Worm (Caenorhabditis elegans) whole organism, L1 larva: ENCODE measurements around the gene crn-2.

ENCODE experiments used
- C16A3.4 ChIP-seq: fragments of 150-350 bp; optimal IDR thresholded peaks from 2 replicates; lab custom pipeline; 2014; ENCODE audit warnings: missing biosample characterization, missing genetic modification characterization
- F16B12.6 ChIP-seq: fragments of 150-350 bp; optimal IDR thresholded peaks from 2 replicates; lab custom pipeline; 2014; ENCODE audit warnings: missing biosample characterization, missing genetic modification characterization
- Y116A8C.19 ChIP-seq: sonication (generic microtip); optimal IDR thresholded peaks from 2 replicates; lab custom pipeline; 2016; ENCODE audit warnings: missing compliant biosample characterization, missing genetic modification characterization, borderline replicate concordance
- alr-1 ChIP-seq: fragments of 200-800 bp; sonication (Bioruptor generic); optimal IDR thresholded peaks from 2 replicates; lab custom pipeline; 2018; ENCODE audit warnings: borderline replicate concordance, mild to moderate bottlenecking, missing genetic modification characterization, missing compliant biosample characterization
- ama-1 ChIP-seq: fragments of 150-350 bp; optimal IDR thresholded peaks from 2 replicates; lab custom pipeline; 2014
- blmp-1 ChIP-seq: fragments of 150-350 bp; optimal IDR thresholded peaks from 2 replicates; lab custom pipeline; 2014; ENCODE audit warnings: missing biosample characterization, missing genetic modification characterization
- ceh-63 ChIP-seq: fragments of 200-800 bp; sonication (Bioruptor generic); optimal IDR thresholded peaks from 2 replicates; lab custom pipeline; 2018; ENCODE audit warnings: mild to moderate bottlenecking, missing genetic modification characterization, missing compliant biosample characterization
- ceh-90 ChIP-seq: sonication (generic microtip); optimal IDR thresholded peaks from 2 replicates; lab custom pipeline; 2016; ENCODE audit warnings: missing genetic modification characterization, missing compliant biosample characterization
- dpl-1 ChIP-seq, 3 experiments: fragments of 150-350 bp in 2 of 3; sonication (generic microtip) in 1 of 3; optimal IDR thresholded peaks; 2 replicates each; lab custom pipeline; 2014 to 2017; ENCODE audit warnings: missing biosample characterization in 3 of 3, missing genetic modification characterization in 3 of 3, missing genetic modification reagents in 3 of 3
- dsc-1 ChIP-seq: sonication (generic microtip); optimal IDR thresholded peaks from 2 replicates; lab custom pipeline; 2016; ENCODE audit warnings: mild to moderate bottlenecking, missing genetic modification characterization, missing compliant biosample characterization
- efl-1 ChIP-seq, 4 experiments: fragments of 150-350 bp; optimal IDR thresholded peaks in 3 of 4; peaks in 1 of 4; 1 replicate in 1 of 4; 2 replicates in 3 of 4; lab custom pipeline; 2014; ENCODE audit warnings: missing biosample characterization in 2 of 4, missing genetic modification characterization in 2 of 4, missing genetic modification reagents in 2 of 4
- efl-3 ChIP-seq: fragments of 200-800 bp; sonication (Bioruptor generic); optimal IDR thresholded peaks from 2 replicates; lab custom pipeline; 2018; ENCODE audit warnings: mild to moderate bottlenecking, missing genetic modification characterization, missing compliant biosample characterization
- egl-27 ChIP-seq, 2 experiments: fragments of 150-350 bp in 1 of 2; sonication (generic microtip); optimal IDR thresholded peaks; 3 replicates each; lab custom pipeline; 2017 to 2018; ENCODE audit warnings: missing biosample characterization in 2 of 2, missing genetic modification characterization in 2 of 2, missing genetic modification reagents in 2 of 2
- elt-3 ChIP-seq, 6 experiments: fragments of 150-350 bp in 1 of 6; sonication (generic microtip); optimal IDR thresholded peaks; 2 replicates each; lab custom pipeline; 2017 to 2018; ENCODE audit warnings: missing biosample characterization in 6 of 6, missing genetic modification characterization in 6 of 6, inconsistent platforms in 1 of 6
- ets-5 ChIP-seq: fragments of 200-800 bp; sonication (Bioruptor generic); IDR thresholded peaks from 2 replicates; pipeline ENCODE4 v1.3.6; 2022; ENCODE audit warnings: missing genetic modification characterization, missing compliant biosample characterization
- fkh-10 ChIP-seq: sonication (generic microtip); optimal IDR thresholded peaks from 2 replicates; lab custom pipeline; 2017; ENCODE audit warnings: missing biosample characterization, missing genetic modification reagents, missing genetic modification characterization
- fkh-4 ChIP-seq: sonication (generic microtip); optimal IDR thresholded peaks from 2 replicates; lab custom pipeline; 2016; ENCODE audit warnings: missing compliant biosample characterization, missing genetic modification characterization, borderline replicate concordance
- fkh-8 ChIP-seq: sonication (generic microtip); optimal IDR thresholded peaks from 2 replicates; lab custom pipeline; 2016; ENCODE audit warnings: mild to moderate bottlenecking, missing genetic modification characterization, missing compliant biosample characterization
- grh-1 ChIP-seq: fragments of 200-800 bp; sonication (Bioruptor generic); IDR thresholded peaks from 2 replicates; pipeline ENCODE4 v1.3.6; 2022; ENCODE audit warnings: missing genetic modification reagents, missing genetic modification characterization, missing compliant biosample characterization
- hlh-4 ChIP-seq: sonication (generic microtip); optimal IDR thresholded peaks from 2 replicates; lab custom pipeline; 2016; ENCODE audit warnings: mild to moderate bottlenecking, missing genetic modification characterization, missing compliant biosample characterization
- lin-13 ChIP-seq: fragments of 150-350 bp; optimal IDR thresholded peaks from 2 replicates; lab custom pipeline; 2014; ENCODE audit warnings: missing biosample characterization, missing genetic modification reagents, missing genetic modification characterization
- lin-35 ChIP-seq, 2 experiments: fragments of 150-350 bp; optimal IDR thresholded peaks; 2 replicates each; lab custom pipeline; 2014; ENCODE audit warnings: missing biosample characterization in 2 of 2, missing genetic modification characterization in 2 of 2, missing genetic modification reagents in 2 of 2
- lin-39 ChIP-seq: fragments of 150-350 bp; optimal IDR thresholded peaks from 2 replicates; lab custom pipeline; 2014; ENCODE audit warnings: missing biosample characterization, missing genetic modification reagents, missing genetic modification characterization
- lir-3 ChIP-seq: sonication (generic microtip); optimal IDR thresholded peaks from 2 replicates; lab custom pipeline; 2016; ENCODE audit warnings: mild to moderate bottlenecking, missing genetic modification characterization, moderate library complexity, missing compliant biosample characterization; ENCODE audit not compliant: poor library complexity
- lsy-2 ChIP-seq, 2 experiments: fragments of 150-350 bp; optimal IDR thresholded peaks; 2 replicates each; lab custom pipeline; 2014; ENCODE audit warnings: missing biosample characterization in 2 of 2, missing genetic modification characterization in 2 of 2
- mab-9 ChIP-seq: fragments of 200-800 bp; sonication (Bioruptor generic); IDR thresholded peaks from 2 replicates; pipeline ENCODE4 v1.3.6; 2022; ENCODE audit warnings: missing genetic modification reagents, missing genetic modification characterization, missing compliant biosample characterization
- mdl-1 ChIP-seq, 2 experiments: fragments of 150-350 bp; optimal IDR thresholded peaks; 2 replicates each; lab custom pipeline; 2014 to 2017; ENCODE audit warnings: missing biosample characterization in 2 of 2, missing genetic modification characterization in 2 of 2, inconsistent platforms in 1 of 2
- nhr-11 ChIP-seq: fragments of 150-350 bp; optimal IDR thresholded peaks from 2 replicates; lab custom pipeline; 2014; ENCODE audit warnings: missing biosample characterization, missing genetic modification characterization
- nhr-20 ChIP-seq: sonication (generic microtip); optimal IDR thresholded peaks from 2 replicates; lab custom pipeline; 2016; ENCODE audit warnings: mild to moderate bottlenecking, missing genetic modification characterization, missing compliant biosample characterization
- nhr-237 ChIP-seq: fragments of 150-350 bp; optimal IDR thresholded peaks from 2 replicates; lab custom pipeline; 2014; ENCODE audit warnings: missing biosample characterization, missing genetic modification characterization
- nhr-28 ChIP-seq: fragments of 150-350 bp; optimal IDR thresholded peaks from 2 replicates; lab custom pipeline; 2014; ENCODE audit warnings: missing biosample characterization, missing genetic modification characterization
- nhr-47 ChIP-seq: sonication (generic microtip); optimal IDR thresholded peaks from 2 replicates; lab custom pipeline; 2016; ENCODE audit warnings: mild to moderate bottlenecking, missing genetic modification characterization, moderate library complexity, missing compliant biosample characterization
- nhr-76 ChIP-seq: sonication (generic microtip); optimal IDR thresholded peaks from 2 replicates; lab custom pipeline; 2017; ENCODE audit warnings: missing biosample characterization, missing genetic modification characterization
- nhr-85 ChIP-seq: sonication (generic microtip); peaks from one replicate; lab custom pipeline; 2016; ENCODE audit warnings: missing genetic modification characterization, inconsistent platforms, missing compliant biosample characterization
- nhr-90 ChIP-seq: sonication (generic microtip); optimal IDR thresholded peaks from 2 replicates; lab custom pipeline; 2016; ENCODE audit warnings: mild to moderate bottlenecking, missing genetic modification characterization, missing compliant biosample characterization; ENCODE audit not compliant: poor library complexity
- pag-3 ChIP-seq: sonication (generic microtip); optimal IDR thresholded peaks from 2 replicates; lab custom pipeline; 2017; ENCODE audit warnings: missing genetic modification characterization, mild to moderate bottlenecking, missing compliant biosample characterization, antibody characterized with exemption, borderline replicate concordance; ENCODE audit not compliant: insufficient read depth
- pax-3 ChIP-seq: fragments of 200-800 bp; sonication (Bioruptor generic); optimal IDR thresholded peaks from 2 replicates; lab custom pipeline; 2018; ENCODE audit warnings: mild to moderate bottlenecking, missing genetic modification characterization, moderate library complexity, missing compliant biosample characterization
- skn-1 ChIP-seq: fragments of 150-350 bp; optimal IDR thresholded peaks from 2 replicates; lab custom pipeline; 2014; ENCODE audit warnings: missing biosample characterization, missing genetic modification characterization
- sox-4 ChIP-seq: sonication (generic microtip); optimal IDR thresholded peaks from 2 replicates; lab custom pipeline; 2016; ENCODE audit warnings: missing genetic modification characterization, missing compliant biosample characterization
- sptf-1 ChIP-seq: fragments of 150-350 bp; optimal IDR thresholded peaks from 2 replicates; lab custom pipeline; 2014; ENCODE audit warnings: missing biosample characterization, missing genetic modification characterization
- swsn-7 ChIP-seq: sonication (generic microtip); optimal IDR thresholded peaks from 2 replicates; lab custom pipeline; 2016; ENCODE audit warnings: missing genetic modification characterization, missing compliant biosample characterization
- tbx-2 ChIP-seq: sonication (generic microtip); optimal IDR thresholded peaks from 2 replicates; lab custom pipeline; 2016; ENCODE audit warnings: missing genetic modification characterization, missing compliant biosample characterization
- unc-86 ChIP-seq: sonication (generic microtip); optimal IDR thresholded peaks from 2 replicates; lab custom pipeline; 2016; ENCODE audit warnings: missing genetic modification characterization, missing compliant biosample characterization
- vab-15 ChIP-seq: sonication (generic microtip); optimal IDR thresholded peaks from 2 replicates; lab custom pipeline; 2017; ENCODE audit warnings: missing genotype, mild to moderate bottlenecking, missing genetic modification characterization, missing compliant biosample characterization
- xbp-1 ChIP-seq: sonication (generic microtip); optimal IDR thresholded peaks from 2 replicates; lab custom pipeline; 2016; ENCODE audit warnings: missing genetic modification characterization, missing compliant biosample characterization
- zag-1 ChIP-seq: fragments of 150-350 bp; optimal IDR thresholded peaks from 2 replicates; lab custom pipeline; 2014; ENCODE audit warnings: missing biosample characterization, missing genetic modification characterization
- zip-4 ChIP-seq: fragments of 200-800 bp; sonication (Bioruptor generic); optimal IDR thresholded peaks from 2 replicates; lab custom pipeline; 2018; ENCODE audit warnings: mild to moderate bottlenecking, missing genetic modification characterization, moderate library complexity, missing compliant biosample characterization

Gene crn-2

DNA sequence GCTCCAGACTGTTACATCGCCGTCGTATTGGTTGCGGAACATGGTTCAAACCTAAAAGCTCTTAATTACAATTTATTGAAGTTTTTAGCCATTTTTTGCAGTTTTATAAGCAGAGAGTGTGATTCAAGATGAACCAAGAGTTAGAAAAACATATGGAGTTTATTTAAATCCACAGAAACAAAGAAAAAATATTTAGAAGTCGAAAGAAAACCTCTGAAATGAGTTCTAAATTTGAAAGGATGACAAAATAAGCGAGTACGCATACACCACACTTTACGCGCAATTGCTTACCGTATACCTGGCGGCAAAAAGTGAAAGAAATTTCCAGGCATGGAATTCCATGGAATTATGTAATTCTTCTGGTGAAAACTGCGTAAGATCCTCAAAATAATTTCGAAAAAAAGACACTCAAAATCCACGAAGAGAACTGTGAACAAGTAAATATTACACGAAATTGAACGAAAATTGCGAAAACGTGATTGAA, 10.1 kb upstream of the crn-2 start, which contains the start of gene pas-6 (continued):
- TF ChIP-seq lin-39 (tag; lab: Kevin White, UChicago) = no peak
- no peak for TF ChIP-seq ceh-63 (GFP tag; lab: Kevin White, UChicago)
- peak; percentile 52 to 63 for TF ChIP-seq efl-1 (optimal IDR thresholded peaks at IDR 0.05; lab: Kevin White, UChicago)
- TF ChIP-seq efl-1 (GFP tag; optimal IDR thresholded peaks at IDR 0.05 in 1 of 2; lab: Kevin White, UChicago) = peak; percentile 67 to 93
- TF ChIP-seq, all 84 proteins: peak for 12

ce11 chrV:5584833-5585232, 9.6 kb upstream of the crn-2 start, which contains the start of gene CD4.11:
CD4.11 (plus strand) TSS chrV:5585133.
- TF ChIP-seq blmp-1 (tag; lab: Kevin White, UChicago) (peak; percentile 39), nhr-11 (tag; lab: Kevin White, UChicago) (no peak)

DNA sequence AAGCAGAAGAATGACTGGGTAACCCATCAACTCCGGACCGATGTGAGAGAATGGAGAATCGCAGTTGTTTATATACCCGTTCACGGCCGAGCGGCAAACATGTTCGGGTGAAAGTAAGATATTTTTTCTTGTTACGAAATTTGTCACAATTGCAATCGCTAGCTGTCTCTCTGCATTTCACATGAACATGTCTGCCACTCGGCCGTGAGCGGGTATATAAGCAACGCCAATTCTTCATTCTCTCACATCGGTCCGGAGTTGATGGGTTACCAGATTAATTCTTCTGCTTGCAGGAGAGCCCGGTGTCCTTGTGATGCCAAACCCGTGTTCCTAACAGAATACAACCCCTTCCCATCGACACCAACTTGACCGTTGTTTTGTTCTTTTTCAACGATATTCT, 7.4 kb upstream of the crn-2 start:
- TF ChIP-seq nhr-90 (tag; lab: Kevin White, UChicago) (no peak), dpl-1 (GFP tag; optimal IDR thresholded peaks at IDR 0.05; lab: Kevin White, UChicago) (no peak), sptf-1 (tag; lab: Kevin White, UChicago) (no peak), lir-3 (tag; lab: Kevin White, UChicago) (no peak), pax-3 (tag; lab: Kevin White, UChicago) (no peak), fkh-4 (tag; lab: Kevin White, UChicago) (no peak), tbx-2 (tag; lab: Kevin White, UChicago) (no peak), swsn-7 (tag; lab: Kevin White, UChicago) (no peak), C16A3.4 (tag; lab: Kevin White, UChicago) (no peak), nhr-237 (no peak), skn-1 (peak; percentile 48), nhr-85 (no peak), elt-3 (tag; optimal IDR thresholded peaks at IDR 0.05; lab: Kevin White, UChicago) (no peak), F16B12.6 (tag; lab: Kevin White, UChicago) (peak; percentile 35), vab-15 (no peak), blmp-1 (tag; lab: Kevin White, UChicago) (no peak), nhr-20 (no peak), zip-4 (no peak), nhr-76 (tag; lab: Kevin White, UChicago) (no peak), nhr-28 (tag; lab: Kevin White, UChicago) (no peak), mdl-1 (tag; optimal IDR thresholded peaks at IDR 0.05; lab: Kevin White, UChicago) (no peak), fkh-8 (tag; lab: Kevin White, UChicago) (no peak), egl-27 (tag; optimal IDR thresholded peaks at IDR 0.05; lab: Kevin White, UChicago) (no peak), lsy-2 (tag; optimal IDR thresholded peaks at IDR 0.05; lab: Kevin White, UChicago) (peak in 1 of 2 experiments; percentile 55), lin-39 (tag; lab: Kevin White, UChicago) (no peak), ceh-63 (GFP tag; lab: Kevin White, UChicago) (no peak), fkh-10 (GFP tag; lab: Kevin White, UChicago) (no peak), ama-1 (lab: Kevin White, UChicago) (no peak), sox-4 (tag; lab: Kevin White, UChicago) (no peak), ets-5 (GFP tag; lab: Robert Waterston, UW) (no peak), unc-86 (no peak), hlh-4 (tag; lab: Kevin White, UChicago) (no peak), mab-9 (GFP tag; lab: Robert Waterston, UW) (no peak), dsc-1 (no peak), zag-1 (tag; lab: Kevin White, UChicago) (no peak), lin-13 (GFP tag; lab: Kevin White, UChicago) (no peak), ceh-90 (no peak), lin-35 (GFP tag; optimal IDR thresholded peaks at IDR 0.05; lab: Kevin White, UChicago) (no peak), alr-1 (tag; lab: Kevin White, UChicago) (no peak), Y116A8C.19 (tag; lab: Kevin White, UChicago) (no peak), grh-1 (no peak), nhr-47 (tag; lab: Kevin White, UChicago) (no peak), efl-3 (GFP tag; lab: Kevin White, UChicago) (no peak), pag-3 (tag; lab: Kevin White, UChicago) (no peak), xbp-1 (no peak)
